Worm (Caenorhabditis elegans) whole organism, L1 larva: Measurements from ENCODE around the gene arrd-16.

Source experiments
- C04F5.9 ChIP-seq: sonication (generic microtip); optimal IDR thresholded peaks from 2 replicates; lab custom pipeline; 2016; ENCODE audit warnings: missing genetic modification characterization, missing compliant biosample characterization
- C16A3.4 ChIP-seq: fragments of 150-350 bp; optimal IDR thresholded peaks from 2 replicates; lab custom pipeline; 2014; ENCODE audit warnings: missing biosample characterization, missing genetic modification characterization
- C34B4.2 ChIP-seq: sonication (generic microtip); optimal IDR thresholded peaks from 2 replicates; lab custom pipeline; 2017; ENCODE audit warnings: mild to moderate bottlenecking, missing genetic modification characterization, missing compliant biosample characterization
- ama-1 ChIP-seq: fragments of 150-350 bp; optimal IDR thresholded peaks from 2 replicates; lab custom pipeline; 2014
- blmp-1 ChIP-seq: fragments of 150-350 bp; optimal IDR thresholded peaks from 2 replicates; lab custom pipeline; 2014; ENCODE audit warnings: missing biosample characterization, missing genetic modification characterization
- ceh-88 ChIP-seq: fragments of 200-800 bp; sonication (Bioruptor generic); IDR thresholded peaks from 2 replicates; pipeline ENCODE4 v1.3.6; 2022; ENCODE audit warnings: missing genetic modification characterization, missing compliant biosample characterization
- ceh-90 ChIP-seq: sonication (generic microtip); optimal IDR thresholded peaks from 2 replicates; lab custom pipeline; 2016; ENCODE audit warnings: missing genetic modification characterization, missing compliant biosample characterization
- ces-1 ChIP-seq: fragments of 150-350 bp; optimal IDR thresholded peaks from 2 replicates; lab custom pipeline; 2014; ENCODE audit warnings: missing biosample characterization, missing genetic modification reagents, missing genetic modification characterization
- efl-3 ChIP-seq: fragments of 200-800 bp; sonication (Bioruptor generic); optimal IDR thresholded peaks from 2 replicates; lab custom pipeline; 2018; ENCODE audit warnings: mild to moderate bottlenecking, missing genetic modification characterization, missing compliant biosample characterization
- ets-5 ChIP-seq: fragments of 200-800 bp; sonication (Bioruptor generic); IDR thresholded peaks from 2 replicates; pipeline ENCODE4 v1.3.6; 2022; ENCODE audit warnings: missing genetic modification characterization, missing compliant biosample characterization
- fkh-10 ChIP-seq: sonication (generic microtip); optimal IDR thresholded peaks from 2 replicates; lab custom pipeline; 2017; ENCODE audit warnings: missing biosample characterization, missing genetic modification reagents, missing genetic modification characterization
- hlh-17 ChIP-seq: fragments of 200-800 bp; sonication (Bioruptor generic); optimal IDR thresholded peaks from 2 replicates; lab custom pipeline; 2018; ENCODE audit warnings: missing genetic modification characterization, mild to moderate bottlenecking, missing compliant biosample characterization, moderate library complexity, borderline replicate concordance
- hlh-4 ChIP-seq: sonication (generic microtip); optimal IDR thresholded peaks from 2 replicates; lab custom pipeline; 2016; ENCODE audit warnings: mild to moderate bottlenecking, missing genetic modification characterization, missing compliant biosample characterization
- isw-1 ChIP-seq: fragments of 200-800 bp; sonication (Bioruptor generic); IDR thresholded peaks from 2 replicates; pipeline ENCODE4 v1.3.6; 2022; ENCODE audit warnings: missing genetic modification characterization, missing compliant biosample characterization
- lin-13 ChIP-seq: fragments of 150-350 bp; optimal IDR thresholded peaks from 2 replicates; lab custom pipeline; 2014; ENCODE audit warnings: missing biosample characterization, missing genetic modification reagents, missing genetic modification characterization
- lin-15B ChIP-seq: fragments of 150-350 bp; sonication (generic microtip); optimal IDR thresholded peaks from 3 replicates; lab custom pipeline; 2014; ENCODE audit warnings: missing biosample characterization, missing genetic modification characterization
- lin-35 ChIP-seq, 2 experiments: fragments of 150-350 bp; optimal IDR thresholded peaks; 2 replicates each; lab custom pipeline; 2014; ENCODE audit warnings: missing biosample characterization in 2 of 2, missing genetic modification characterization in 2 of 2, missing genetic modification reagents in 2 of 2
- mef-2 ChIP-seq: fragments of 150-350 bp; optimal IDR thresholded peaks from 2 replicates; lab custom pipeline; 2014; ENCODE audit warnings: missing biosample characterization, missing genetic modification characterization
- mep-1 ChIP-seq: fragments of 150-350 bp; optimal IDR thresholded peaks from 2 replicates; lab custom pipeline; 2014; ENCODE audit warnings: missing biosample characterization, missing genetic modification characterization
- nhr-11 ChIP-seq: fragments of 150-350 bp; optimal IDR thresholded peaks from 2 replicates; lab custom pipeline; 2014; ENCODE audit warnings: missing biosample characterization, missing genetic modification characterization
- nhr-47 ChIP-seq: sonication (generic microtip); optimal IDR thresholded peaks from 2 replicates; lab custom pipeline; 2016; ENCODE audit warnings: mild to moderate bottlenecking, missing genetic modification characterization, moderate library complexity, missing compliant biosample characterization
- nhr-77 ChIP-seq: fragments of 150-350 bp; optimal IDR thresholded peaks from 2 replicates; lab custom pipeline; 2014; ENCODE audit warnings: missing biosample characterization, missing genetic modification characterization
- nhr-84 ChIP-seq: sonication (generic microtip); optimal IDR thresholded peaks from 2 replicates; lab custom pipeline; 2017; ENCODE audit warnings: missing biosample characterization, missing genetic modification characterization
- nhr-85 ChIP-seq: sonication (generic microtip); peaks from one replicate; lab custom pipeline; 2016; ENCODE audit warnings: missing genetic modification characterization, inconsistent platforms, missing compliant biosample characterization
- nhr-90 ChIP-seq: sonication (generic microtip); optimal IDR thresholded peaks from 2 replicates; lab custom pipeline; 2016; ENCODE audit warnings: mild to moderate bottlenecking, missing genetic modification characterization, missing compliant biosample characterization; ENCODE audit not compliant: poor library complexity
- skn-1 ChIP-seq: fragments of 150-350 bp; optimal IDR thresholded peaks from 2 replicates; lab custom pipeline; 2014; ENCODE audit warnings: missing biosample characterization, missing genetic modification characterization
- snpc-4 ChIP-seq: fragments of 150-350 bp; optimal IDR thresholded peaks from 2 replicates; lab custom pipeline; 2014; ENCODE audit warnings: missing biosample characterization, missing genetic modification characterization
- snu-23 ChIP-seq: sonication (generic microtip); optimal IDR thresholded peaks from 2 replicates; lab custom pipeline; 2016; ENCODE audit warnings: missing genetic modification characterization, missing compliant biosample characterization
- sox-4 ChIP-seq: sonication (generic microtip); optimal IDR thresholded peaks from 2 replicates; lab custom pipeline; 2016; ENCODE audit warnings: missing genetic modification characterization, missing compliant biosample characterization
- sptf-1 ChIP-seq: fragments of 150-350 bp; optimal IDR thresholded peaks from 2 replicates; lab custom pipeline; 2014; ENCODE audit warnings: missing biosample characterization, missing genetic modification characterization
- sup-37 ChIP-seq: fragments of 200-800 bp; sonication (Bioruptor generic); optimal IDR thresholded peaks from 2 replicates; lab custom pipeline; 2018; ENCODE audit warnings: mild to moderate bottlenecking, missing genetic modification characterization, missing compliant biosample characterization
- unc-86 ChIP-seq: sonication (generic microtip); optimal IDR thresholded peaks from 2 replicates; lab custom pipeline; 2016; ENCODE audit warnings: missing genetic modification characterization, missing compliant biosample characterization
- ztf-11 ChIP-seq, 2 experiments: sonication (generic microtip); optimal IDR thresholded peaks; 2 replicates each; lab custom pipeline; 2016 to 2017; ENCODE audit warnings: missing genetic modification characterization in 2 of 2, missing biosample characterization in 1 of 2, missing compliant biosample characterization in 1 of 2

arrd-16 gene

ce11 chrIII:12484432-12484831 is at the start of gene arrd-16:
TSS of gene arrd-16 (plus strand) at chrIII:12484732.
- TF ChIP-seq nhr-84 (no peak), sptf-1 (tag; lab: Kevin White, UChicago) (no peak), ztf-11 (tag; optimal IDR thresholded peaks at IDR 0.05; lab: Kevin White, UChicago) (no peak), lin-13 (GFP tag; lab: Kevin White, UChicago) (no peak), nhr-77 (tag; lab: Kevin White, UChicago) (no peak), hlh-17 (GFP tag; lab: Kevin White, UChicago) (no peak), nhr-90 (tag; lab: Kevin White, UChicago) (no peak), lin-35 (GFP tag; optimal IDR thresholded peaks at IDR 0.05; lab: Kevin White, UChicago) (no peak), C16A3.4 (tag; lab: Kevin White, UChicago) (no peak), C34B4.2 (tag; lab: Kevin White, UChicago) (no peak), efl-3 (GFP tag; lab: Kevin White, UChicago) (no peak), snpc-4 (no peak), sup-37 (GFP tag; lab: Kevin White, UChicago) (no peak), isw-1 (GFP tag; lab: Robert Waterston, UW) (no peak), ets-5 (GFP tag; lab: Robert Waterston, UW) (no peak), nhr-47 (tag; lab: Kevin White, UChicago) (no peak), nhr-11 (tag; lab: Kevin White, UChicago) (no peak), blmp-1 (tag; lab: Kevin White, UChicago) (no peak)
- TF ChIP-seq, all 84 proteins: peak for 0

DNA sequence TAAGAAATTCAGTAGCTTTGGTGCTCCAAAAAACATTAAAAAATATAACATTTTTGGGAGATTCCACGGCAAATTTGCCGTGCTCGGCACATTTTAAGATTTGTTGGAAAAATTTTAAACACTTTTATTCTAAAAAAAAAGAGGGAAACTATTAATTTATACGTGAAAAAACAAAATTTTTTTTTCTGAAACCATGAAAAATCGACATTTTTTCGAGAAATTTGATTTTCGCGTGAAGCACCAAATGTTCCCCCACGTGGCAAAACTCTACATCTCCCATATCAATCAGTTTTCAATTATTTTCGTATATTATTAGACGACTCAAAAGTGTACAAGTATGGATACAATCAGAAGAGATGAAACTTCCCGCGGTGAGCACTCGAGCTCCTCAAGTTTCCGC is 48.3 kb upstream of the arrd-16 start, which contains the start of gene fbxa-218:
TSS of gene fbxa-218 (plus strand) at position 301 of the 400 bp plus-strand sequence.
- no peak for TF ChIP-seq sox-4 (tag; lab: Kevin White, UChicago)
- no peak for TF ChIP-seq lin-15B (tag; lab: Kevin White, UChicago)
- TF ChIP-seq nhr-85 (tag; lab: Kevin White, UChicago): peak; percentile 24

- TF ChIP-seq fkh-10 (GFP tag; lab: Kevin White, UChicago) (no peak), nhr-85 (tag; lab: Kevin White, UChicago) (no peak), hlh-4 (tag; lab: Kevin White, UChicago) (no peak), sox-4 (tag; lab: Kevin White, UChicago) (no peak)
These were observed 47.5 kb upstream of the arrd-16 start for ce11 chrIII:12437020-12437419.

ce11 chrIII:12439056-12439455 is 45.5 kb upstream of the arrd-16 start:
- no peak for TF ChIP-seq snu-23 (GFP tag; lab: Kevin White, UChicago)
- no peak for TF ChIP-seq unc-86 (tag; lab: Kevin White, UChicago)

DNA sequence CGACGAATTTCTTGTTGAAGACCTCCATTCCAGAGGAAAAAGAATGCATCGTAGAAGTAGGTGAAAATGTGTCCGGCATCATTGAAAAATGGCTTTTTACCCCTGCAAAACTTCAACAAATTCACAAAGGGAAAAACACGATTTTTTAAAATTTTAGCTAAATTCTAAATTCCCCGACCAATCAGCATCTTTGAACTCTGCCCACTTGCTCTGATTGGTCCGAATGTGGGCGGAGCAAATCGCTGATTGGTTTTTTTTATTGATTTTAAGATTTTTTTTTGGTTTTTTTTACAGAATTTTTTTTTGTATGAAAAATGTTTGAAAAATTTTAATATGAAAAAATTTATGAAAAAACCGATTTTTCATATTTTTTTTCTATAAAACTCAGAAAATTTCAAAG is 40.7 kb upstream of the arrd-16 start:
- TF ChIP-seq C04F5.9 (tag; lab: Kevin White, UChicago) (no peak), snpc-4 (no peak), ceh-88 (GFP tag; lab: Robert Waterston, UW) (no peak), ama-1 (lab: Kevin White, UChicago) (no peak), nhr-90 (tag; lab: Kevin White, UChicago) (no peak), nhr-11 (tag; lab: Kevin White, UChicago) (no peak), snu-23 (GFP tag; lab: Kevin White, UChicago) (no peak), blmp-1 (tag; lab: Kevin White, UChicago) (no peak), ceh-90 (tag; lab: Kevin White, UChicago) (no peak), mef-2 (no peak), ces-1 (no peak), C16A3.4 (tag; lab: Kevin White, UChicago) (no peak), skn-1 (no peak), mep-1 (tag; lab: Kevin White, UChicago) (no peak), isw-1 (GFP tag; lab: Robert Waterston, UW) (no peak), unc-86 (tag; lab: Kevin White, UChicago) (no peak), hlh-4 (tag; lab: Kevin White, UChicago) (no peak)
